Worm (Caenorhabditis elegans) whole organism, L2 larva: ENCODE results near the gene hpo-38.
A peak's percentile ranks its signal among the peaks of the same experiment; 100 is the strongest.

Source experiments
- F13H6.1 ChIP-seq: sonication (generic microtip); optimal IDR thresholded peaks from 2 replicates; lab custom pipeline; 2016; ENCODE audit warnings: missing genetic modification characterization, missing compliant biosample characterization
- R02D3.7 ChIP-seq: fragments of 150-350 bp; optimal IDR thresholded peaks from 2 replicates; lab custom pipeline; 2014; ENCODE audit warnings: missing biosample characterization, missing genetic modification characterization
- Y55F3AM.14 ChIP-seq: fragments of 200-800 bp; sonication (Bioruptor generic); optimal IDR thresholded peaks from 2 replicates; lab custom pipeline; 2018; ENCODE audit warnings: mild to moderate bottlenecking, missing genetic modification characterization, missing compliant biosample characterization
- ZK546.5 ChIP-seq: sonication (generic microtip); optimal IDR thresholded peaks from 2 replicates; lab custom pipeline; 2017; ENCODE audit warnings: missing biosample characterization, missing genetic modification characterization
- alr-1 ChIP-seq: fragments of 150-350 bp; optimal IDR thresholded peaks from 2 replicates; lab custom pipeline; 2014; ENCODE audit warnings: missing biosample characterization, missing genetic modification characterization
- ama-1 ChIP-seq: fragments of 150-350 bp; optimal IDR thresholded peaks from 2 replicates; lab custom pipeline; 2018; ENCODE audit warnings: inconsistent platforms
- blmp-1 ChIP-seq: sonication (generic microtip); optimal IDR thresholded peaks from 2 replicates; lab custom pipeline; 2017; ENCODE audit warnings: missing genetic modification characterization, mild to moderate bottlenecking, missing compliant biosample characterization, antibody characterized with exemption, moderate library complexity; ENCODE audit not compliant: insufficient read depth
- ceh-16 ChIP-seq: fragments of 150-350 bp; optimal IDR thresholded peaks from 2 replicates; lab custom pipeline; 2014; ENCODE audit warnings: missing biosample characterization, missing genetic modification characterization
- ceh-82 ChIP-seq: fragments of 150-350 bp; optimal IDR thresholded peaks from 2 replicates; lab custom pipeline; 2014; ENCODE audit warnings: missing biosample characterization, missing genetic modification characterization
- crh-2 ChIP-seq: sonication (generic microtip); optimal IDR thresholded peaks from 2 replicates; lab custom pipeline; 2017; ENCODE audit warnings: missing biosample characterization, missing genetic modification characterization
- egl-27 ChIP-seq: sonication (generic microtip); optimal IDR thresholded peaks from 3 replicates; lab custom pipeline; 2017; ENCODE audit warnings: missing biosample characterization, missing genetic modification reagents, missing genetic modification characterization
- elt-1 ChIP-seq: fragments of 150-350 bp; optimal IDR thresholded peaks from 2 replicates; lab custom pipeline; 2014; ENCODE audit warnings: missing biosample characterization, missing genetic modification characterization
- fos-1 ChIP-seq: fragments of 150-350 bp; optimal IDR thresholded peaks from 2 replicates; lab custom pipeline; 2014; ENCODE audit warnings: missing biosample characterization, missing genetic modification characterization
- gmeb-1 ChIP-seq: fragments of 150-350 bp; optimal IDR thresholded peaks from 2 replicates; lab custom pipeline; 2014; ENCODE audit warnings: missing biosample characterization, missing genetic modification characterization
- lin-13 ChIP-seq: fragments of 150-350 bp; optimal IDR thresholded peaks from 2 replicates; lab custom pipeline; 2014; ENCODE audit warnings: missing biosample characterization, missing genetic modification reagents, missing genetic modification characterization
- lin-39 ChIP-seq: fragments of 150-350 bp; optimal IDR thresholded peaks from 2 replicates; lab custom pipeline; 2014; ENCODE audit warnings: missing biosample characterization, missing genetic modification reagents, missing genetic modification characterization
- lsy-2 ChIP-seq, 2 experiments: fragments of 150-350 bp in 1 of 2; sonication (generic microtip) in 1 of 2; optimal IDR thresholded peaks; 2 replicates each; lab custom pipeline; 2014 to 2017; ENCODE audit warnings: missing biosample characterization in 2 of 2, missing genetic modification characterization in 2 of 2
- mab-5 ChIP-seq: fragments of 150-350 bp; optimal IDR thresholded peaks from 2 replicates; lab custom pipeline; 2014; ENCODE audit warnings: missing biosample characterization, missing genetic modification characterization
- mbf-1 ChIP-seq: sonication (generic microtip); optimal IDR thresholded peaks from 2 replicates; lab custom pipeline; 2017; ENCODE audit warnings: missing biosample characterization, missing genetic modification characterization
- mdl-1 ChIP-seq, 2 experiments: fragments of 150-350 bp in 1 of 2; sonication (generic microtip) in 1 of 2; optimal IDR thresholded peaks; 2 replicates each; lab custom pipeline; 2017; ENCODE audit warnings: missing biosample characterization in 2 of 2, missing genetic modification characterization in 2 of 2
- nhr-10 ChIP-seq: sonication (generic microtip); optimal IDR thresholded peaks from 2 replicates; lab custom pipeline; 2017; ENCODE audit warnings: missing biosample characterization, missing genetic modification characterization
- nhr-129 ChIP-seq: fragments of 150-350 bp; optimal IDR thresholded peaks from 2 replicates; lab custom pipeline; 2014; ENCODE audit warnings: missing biosample characterization, missing genetic modification characterization
- nhr-23 ChIP-seq: fragments of 150-350 bp; optimal IDR thresholded peaks from 2 replicates; lab custom pipeline; 2014; ENCODE audit warnings: missing biosample characterization, missing genetic modification reagents, missing genetic modification characterization
- nhr-6 ChIP-seq: fragments of 150-350 bp; optimal IDR thresholded peaks from 2 replicates; lab custom pipeline; 2014; ENCODE audit warnings: missing biosample characterization, missing genetic modification characterization
- nhr-77 ChIP-seq: fragments of 150-350 bp; optimal IDR thresholded peaks from 2 replicates; lab custom pipeline; 2014; ENCODE audit warnings: missing biosample characterization, missing genetic modification characterization
- peb-1 ChIP-seq: fragments of 150-350 bp; optimal IDR thresholded peaks from 2 replicates; lab custom pipeline; 2014; ENCODE audit warnings: missing biosample characterization, missing genetic modification characterization
- sma-3 ChIP-seq: sonication (generic microtip); optimal IDR thresholded peaks from 2 replicates; lab custom pipeline; 2016; ENCODE audit warnings: missing genetic modification reagents, missing genetic modification characterization, missing compliant biosample characterization
- sma-9 ChIP-seq, 2 experiments: fragments of 150-350 bp in 1 of 2; sonication (generic microtip) in 1 of 2; optimal IDR thresholded peaks; 2 replicates each; lab custom pipeline; 2014 to 2016; ENCODE audit warnings: missing genetic modification characterization in 2 of 2, mild to moderate bottlenecking in 1 of 2, missing biosample characterization in 1 of 2, missing compliant biosample characterization in 1 of 2, missing genetic modification reagents in 1 of 2, moderate library complexity in 1 of 2
- snpc-4 ChIP-seq: fragments of 150-350 bp; optimal IDR thresholded peaks from 2 replicates; lab custom pipeline; 2014; ENCODE audit warnings: missing biosample characterization, missing genetic modification characterization
- unc-62 ChIP-seq: fragments of 150-350 bp; optimal IDR thresholded peaks from 2 replicates; lab custom pipeline; 2014; ENCODE audit warnings: missing biosample characterization, missing genetic modification reagents, missing genetic modification characterization
- zag-1 ChIP-seq: fragments of 150-350 bp; optimal IDR thresholded peaks from 2 replicates; lab custom pipeline; 2014; ENCODE audit warnings: missing biosample characterization, missing genetic modification characterization
- ztf-1 ChIP-seq: fragments of 200-800 bp; sonication (Bioruptor generic); conservative IDR thresholded peaks from 2 replicates; pipeline ENCODE4 v1.3.6; 2022; ENCODE audit warnings: missing genetic modification characterization, missing compliant biosample characterization
- ztf-4 ChIP-seq: fragments of 150-350 bp; optimal IDR thresholded peaks from 2 replicates; lab custom pipeline; 2014; ENCODE audit warnings: missing biosample characterization, missing genetic modification characterization

The hpo-38 gene

ce11 chrIII:230129-230528 is at the start of gene hpo-38:
hpo-38 (plus strand) TSS chrIII:230429.
- TF ChIP-seq Y55F3AM.14 = no peak

DNA sequence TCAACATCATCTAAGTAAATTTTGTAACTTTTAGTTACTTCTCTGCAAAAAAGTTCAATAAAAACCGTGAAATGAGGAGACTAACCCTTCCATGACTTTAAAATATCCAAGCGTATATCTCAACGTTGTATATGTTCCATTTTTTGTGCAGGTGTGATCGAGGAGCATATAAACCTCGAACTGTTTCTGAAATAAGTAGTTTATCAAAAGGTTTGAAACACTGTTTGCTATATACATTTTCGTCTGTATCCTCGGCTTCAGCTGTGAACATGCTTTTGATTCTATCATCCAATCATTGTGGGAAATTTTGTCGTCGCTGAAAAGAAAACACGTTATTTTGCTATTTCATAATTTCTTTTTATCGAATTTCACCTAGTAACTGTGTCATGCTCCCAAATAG is 49.3 kb upstream of the hpo-38 start, which contains the start of gene F40G9.5:
Gene F40G9.5 (plus strand): TSS at position 301 of the 400 bp plus-strand sequence.
- TF ChIP-seq gmeb-1 (tag; lab: Kevin White, UChicago) (no peak), alr-1 (tag; lab: Kevin White, UChicago) (no peak), ama-1 (lab: Kevin White, UChicago) (no peak), elt-1 (tag; lab: Kevin White, UChicago) (no peak), lin-39 (tag; lab: Kevin White, UChicago) (no peak), ztf-1 (GFP tag; lab: Robert Waterston, UW) (no peak), mdl-1 (tag; optimal IDR thresholded peaks at IDR 0.05; lab: Kevin White, UChicago) (no peak), mab-5 (tag; lab: Kevin White, UChicago) (no peak), zag-1 (tag; lab: Kevin White, UChicago) (no peak), snpc-4 (tag; lab: Kevin White, UChicago) (no peak), ZK546.5 (tag; lab: Kevin White, UChicago) (no peak), lsy-2 (tag; optimal IDR thresholded peaks at IDR 0.05; lab: Kevin White, UChicago) (no peak), R02D3.7 (tag; lab: Kevin White, UChicago) (no peak), fos-1 (tag; lab: Kevin White, UChicago) (no peak), egl-27 (tag; lab: Kevin White, UChicago) (no peak), sma-9 (GFP tag; optimal IDR thresholded peaks at IDR 0.05; lab: Kevin White, UChicago) (no peak), sma-9 (tag; optimal IDR thresholded peaks at IDR 0.05; lab: Kevin White, UChicago) (no peak), nhr-77 (no peak), crh-2 (tag; lab: Kevin White, UChicago) (no peak)

- TF ChIP-seq nhr-23 (tag; lab: Kevin White, UChicago) (no peak), peb-1 (no peak), F13H6.1 (tag; lab: Kevin White, UChicago) (no peak), nhr-6 (tag; lab: Kevin White, UChicago) (no peak), unc-62 (no peak), lin-39 (tag; lab: Kevin White, UChicago) (no peak), ztf-4 (tag; lab: Kevin White, UChicago) (no peak), snpc-4 (tag; lab: Kevin White, UChicago) (no peak), ceh-82 (tag; lab: Kevin White, UChicago) (no peak), nhr-10 (tag; lab: Kevin White, UChicago) (no peak), ZK546.5 (tag; lab: Kevin White, UChicago) (no peak), ama-1 (lab: Kevin White, UChicago) (no peak), lin-13 (GFP tag; lab: Kevin White, UChicago) (no peak), nhr-77 (no peak)
- TF ChIP-seq, all 48 proteins: peak for 0
These were observed 48.1 kb upstream of the hpo-38 start, which contains the start of gene F40G9.15 for ce11 chrIII:182080-182479. F40G9.15 (plus strand) TSS chrIII:182380.

DNA sequence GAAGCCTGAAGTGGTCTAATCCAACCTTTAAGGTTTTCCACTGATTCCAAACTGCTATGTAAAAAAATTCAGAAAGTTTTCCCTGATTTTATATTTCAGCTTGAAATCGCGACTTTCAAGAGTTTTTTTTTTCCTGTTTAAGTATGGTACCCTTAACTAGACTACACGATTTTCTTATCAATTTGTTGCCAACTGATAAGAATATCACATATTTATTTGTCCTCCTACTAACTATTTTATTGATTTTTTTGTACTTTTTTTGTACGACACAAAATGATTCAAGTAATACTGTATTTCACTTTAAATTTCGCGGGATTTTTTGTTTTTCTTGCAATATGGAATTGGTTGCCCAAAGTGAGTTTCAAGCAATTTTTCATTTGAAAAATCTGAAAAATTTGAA is 47.2 kb upstream of the hpo-38 start:
- TF ChIP-seq R02D3.7 (tag; lab: Kevin White, UChicago) (no peak), fos-1 (tag; lab: Kevin White, UChicago) (peak; percentile 35)
- TF ChIP-seq, all 48 proteins: peak for 1

DNA sequence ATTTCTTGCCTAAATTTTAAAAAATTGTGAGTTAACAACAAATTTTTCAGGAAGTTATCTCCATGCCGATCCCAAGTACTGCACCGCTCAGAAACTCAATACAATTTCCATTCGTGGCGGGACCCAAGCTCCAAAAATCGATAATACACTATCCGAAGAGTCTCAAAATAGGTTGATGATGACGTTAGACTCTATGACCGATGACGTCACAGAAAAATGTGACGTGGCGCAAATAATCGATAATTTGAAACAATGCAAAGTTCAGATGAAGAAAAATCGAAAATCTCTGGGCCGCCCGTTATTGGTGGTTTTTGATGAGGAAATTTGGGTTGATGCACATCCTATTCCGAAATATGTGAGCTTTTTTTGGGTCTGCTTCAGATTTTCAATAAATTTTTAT is 45.9 kb upstream of the hpo-38 start:
- no peak for TF ChIP-seq nhr-23 (tag; lab: Kevin White, UChicago)
- TF ChIP-seq ztf-4 (tag; lab: Kevin White, UChicago) = no peak
- TF ChIP-seq elt-1 (tag; lab: Kevin White, UChicago) = no peak
- TF ChIP-seq ceh-16 (tag; lab: Kevin White, UChicago) = no peak
- no peak for TF ChIP-seq nhr-6 (tag; lab: Kevin White, UChicago)
- no peak for TF ChIP-seq unc-62
- no peak for TF ChIP-seq nhr-129 (tag; lab: Kevin White, UChicago)
- TF ChIP-seq blmp-1 = no peak
- TF ChIP-seq mbf-1 (tag; lab: Kevin White, UChicago) = no peak
- TF ChIP-seq mdl-1 (tag; optimal IDR thresholded peaks at IDR 0.05; lab: Kevin White, UChicago) = no peak
- TF ChIP-seq zag-1 (tag; lab: Kevin White, UChicago) = no peak
- no peak for TF ChIP-seq sma-3 (GFP tag; lab: Kevin White, UChicago)
- no peak for TF ChIP-seq Y55F3AM.14
- TF ChIP-seq, all 48 proteins: peak for 0
